2 worm cellular contexts compared by ENCODE assay signal in genomic region chrX:1513153-1513552, ce11.
TF ChIP-seq lines count a peak whose summit lies in the region.

No protein-coding gene starts in this region.

TF ChIP-seq in whole organism, L4 larva, 104 proteins besides CTCF, POLR2A, EP300 and RAD21:
- no peak for TF ChIP-seq mdt-29 (GFP tag; IDR thresholded peaks at IDR 0.05; lab: Robert Waterston, UW)
- TF ChIP-seq D1046.2 (GFP tag; IDR thresholded peaks at IDR 0.05; lab: Robert Waterston, UW) = no peak
- TF ChIP-seq set-16 (GFP tag; IDR thresholded peaks at IDR 0.05; lab: Robert Waterston, UW) = peak; percentile 19; the same call in 1 of the 2 replicates
- TF ChIP-seq nhr-10 (tag; optimal IDR thresholded peaks at IDR 0.05; lab: Kevin White, UChicago) = no peak
- no peak for TF ChIP-seq madf-9 (GFP tag; conservative IDR thresholded peaks at IDR 0.05; lab: Robert Waterston, UW)
- TF ChIP-seq daf-8 (GFP tag; IDR thresholded peaks at IDR 0.05; lab: Robert Waterston, UW) = no peak
- TF ChIP-seq dmd-6 (GFP tag; IDR thresholded peaks at IDR 0.05; lab: Robert Waterston, UW) = no peak
- TF ChIP-seq egl-43 (GFP tag; IDR thresholded peaks at IDR 0.05; lab: Robert Waterston, UW) = no peak
- no peak for TF ChIP-seq lir-3 (tag; optimal IDR thresholded peaks at IDR 0.05; lab: Kevin White, UChicago)
- TF ChIP-seq aha-1 (tag; lab: Kevin White, UChicago) = peak; percentile 97
- TF ChIP-seq ceh-20 (GFP tag; IDR thresholded peaks at IDR 0.05; lab: Robert Waterston, UW) = no peak
- TF ChIP-seq fos-1 (tag; optimal IDR thresholded peaks at IDR 0.05; lab: Kevin White, UChicago) = no peak
- TF ChIP-seq daf-12 (tag; optimal IDR thresholded peaks at IDR 0.05; lab: Kevin White, UChicago) = no peak
- TF ChIP-seq lim-7 (GFP tag; IDR thresholded peaks at IDR 0.05; lab: Robert Waterston, UW) = 0 out of 2 replicates have a peak, but pooled peaks have one; percentile 35
- TF ChIP-seq ztf-11 (tag; optimal IDR thresholded peaks at IDR 0.05; lab: Kevin White, UChicago) = no peak
- TF ChIP-seq mep-1 (tag; optimal IDR thresholded peaks at IDR 0.05; lab: Kevin White, UChicago) = no peak
TF ChIP-seq in whole organism, L4 larva: peak in this region for 3.

TF ChIP-seq in whole organism, young adult, 124 proteins besides CTCF, POLR2A, EP300 and RAD21:
- TF ChIP-seq madf-3 (GFP tag; IDR thresholded peaks at IDR 0.05; lab: Robert Waterston, UW) = 0 out of 2 replicates have a peak, but pooled peaks have one; percentile 21
- TF ChIP-seq rpc-1 (optimal IDR thresholded peaks at IDR 0.05; lab: Kevin White, UChicago) = no peak
- peak; percentile 14 for TF ChIP-seq rpc-1 (tag; optimal IDR thresholded peaks at IDR 0.05; lab: Kevin White, UChicago)
- no peak for TF ChIP-seq F52B5.7 (tag; optimal IDR thresholded peaks at IDR 0.05; lab: Kevin White, UChicago)
- 0 out of 2 replicates have a peak, but pooled peaks have one; percentile 44 for TF ChIP-seq lin-26 (GFP tag; IDR thresholded peaks at IDR 0.05; lab: Robert Waterston, UW)
TF ChIP-seq in whole organism, young adult: peak in this region for 3.
